Worm (Caenorhabditis elegans) whole organism, L2 larva: Measurements from ENCODE around the gene fbxb-104.
"Not testable (repeated sequence)": the region's sequence is repeated elsewhere in the genome, so short reads cannot be mapped to it uniquely, and the experiment has no call there.

Experiments used
- C34F6.9 ChIP-seq: fragments of 150-350 bp; optimal IDR thresholded peaks from 2 replicates; lab custom pipeline; 2014; ENCODE audit warnings: missing biosample characterization, missing genetic modification characterization
- F13H6.1 ChIP-seq: sonication (generic microtip); optimal IDR thresholded peaks from 2 replicates; lab custom pipeline; 2016; ENCODE audit warnings: missing genetic modification characterization, missing compliant biosample characterization
- R02D3.7 ChIP-seq: fragments of 150-350 bp; optimal IDR thresholded peaks from 2 replicates; lab custom pipeline; 2014; ENCODE audit warnings: missing biosample characterization, missing genetic modification characterization
- ZK546.5 ChIP-seq: sonication (generic microtip); optimal IDR thresholded peaks from 2 replicates; lab custom pipeline; 2017; ENCODE audit warnings: missing biosample characterization, missing genetic modification characterization
- blmp-1 ChIP-seq: sonication (generic microtip); optimal IDR thresholded peaks from 2 replicates; lab custom pipeline; 2017; ENCODE audit warnings: missing genetic modification characterization, mild to moderate bottlenecking, missing compliant biosample characterization, antibody characterized with exemption, moderate library complexity; ENCODE audit not compliant: insufficient read depth
- ceh-16 ChIP-seq: fragments of 150-350 bp; optimal IDR thresholded peaks from 2 replicates; lab custom pipeline; 2014; ENCODE audit warnings: missing biosample characterization, missing genetic modification characterization
- crh-2 ChIP-seq: sonication (generic microtip); optimal IDR thresholded peaks from 2 replicates; lab custom pipeline; 2017; ENCODE audit warnings: missing biosample characterization, missing genetic modification characterization
- dmd-4 ChIP-seq: sonication (generic microtip); optimal IDR thresholded peaks from 2 replicates; lab custom pipeline; 2017; ENCODE audit warnings: missing biosample characterization, missing genetic modification characterization
- elt-1 ChIP-seq: fragments of 150-350 bp; optimal IDR thresholded peaks from 2 replicates; lab custom pipeline; 2014; ENCODE audit warnings: missing biosample characterization, missing genetic modification characterization
- elt-3 ChIP-seq: sonication (generic microtip); optimal IDR thresholded peaks from 2 replicates; lab custom pipeline; 2017; ENCODE audit warnings: missing biosample characterization, missing genetic modification characterization
- lin-11 ChIP-seq: fragments of 150-350 bp; sonication (generic microtip); optimal IDR thresholded peaks from 2 replicates; lab custom pipeline; 2014; ENCODE audit warnings: missing biosample characterization, missing genetic modification characterization, inconsistent platforms, mixed read lengths
- lin-13 ChIP-seq: fragments of 150-350 bp; optimal IDR thresholded peaks from 2 replicates; lab custom pipeline; 2014; ENCODE audit warnings: missing biosample characterization, missing genetic modification reagents, missing genetic modification characterization
- lin-39 ChIP-seq: fragments of 150-350 bp; optimal IDR thresholded peaks from 2 replicates; lab custom pipeline; 2014; ENCODE audit warnings: missing biosample characterization, missing genetic modification reagents, missing genetic modification characterization
- lsy-2 ChIP-seq, 2 experiments: fragments of 150-350 bp in 1 of 2; sonication (generic microtip) in 1 of 2; optimal IDR thresholded peaks; 2 replicates each; lab custom pipeline; 2014 to 2017; ENCODE audit warnings: missing biosample characterization in 2 of 2, missing genetic modification characterization in 2 of 2
- mab-5 ChIP-seq: fragments of 150-350 bp; optimal IDR thresholded peaks from 2 replicates; lab custom pipeline; 2014; ENCODE audit warnings: missing biosample characterization, missing genetic modification characterization
- mbf-1 ChIP-seq: sonication (generic microtip); optimal IDR thresholded peaks from 2 replicates; lab custom pipeline; 2017; ENCODE audit warnings: missing biosample characterization, missing genetic modification characterization
- mdl-1 ChIP-seq, 2 experiments: fragments of 150-350 bp in 1 of 2; sonication (generic microtip) in 1 of 2; optimal IDR thresholded peaks; 2 replicates each; lab custom pipeline; 2017; ENCODE audit warnings: missing biosample characterization in 2 of 2, missing genetic modification characterization in 2 of 2
- nhr-12 ChIP-seq: fragments of 150-350 bp; optimal IDR thresholded peaks from 2 replicates; lab custom pipeline; 2014; ENCODE audit warnings: missing biosample characterization, missing genetic modification characterization
- nhr-129 ChIP-seq: fragments of 150-350 bp; optimal IDR thresholded peaks from 2 replicates; lab custom pipeline; 2014; ENCODE audit warnings: missing biosample characterization, missing genetic modification characterization
- nhr-21 ChIP-seq: fragments of 150-350 bp; optimal IDR thresholded peaks from 2 replicates; lab custom pipeline; 2014; ENCODE audit warnings: missing biosample characterization, missing genetic modification characterization
- nhr-23 ChIP-seq: fragments of 150-350 bp; optimal IDR thresholded peaks from 2 replicates; lab custom pipeline; 2014; ENCODE audit warnings: missing biosample characterization, missing genetic modification reagents, missing genetic modification characterization
- nhr-25 ChIP-seq: fragments of 150-350 bp; sonication (generic microtip); optimal IDR thresholded peaks from 3 replicates; lab custom pipeline; 2014; ENCODE audit warnings: missing biosample characterization, missing genetic modification characterization
- nhr-6 ChIP-seq: fragments of 150-350 bp; optimal IDR thresholded peaks from 2 replicates; lab custom pipeline; 2014; ENCODE audit warnings: missing biosample characterization, missing genetic modification characterization
- peb-1 ChIP-seq: fragments of 150-350 bp; optimal IDR thresholded peaks from 2 replicates; lab custom pipeline; 2014; ENCODE audit warnings: missing biosample characterization, missing genetic modification characterization
- skn-1 ChIP-seq: sonication (generic microtip); optimal IDR thresholded peaks from 2 replicates; lab custom pipeline; 2017; ENCODE audit warnings: missing biosample characterization, missing genetic modification characterization
- sma-9 ChIP-seq, 2 experiments: fragments of 150-350 bp in 1 of 2; sonication (generic microtip) in 1 of 2; optimal IDR thresholded peaks; 2 replicates each; lab custom pipeline; 2014 to 2016; ENCODE audit warnings: missing genetic modification characterization in 2 of 2, mild to moderate bottlenecking in 1 of 2, missing biosample characterization in 1 of 2, missing compliant biosample characterization in 1 of 2, missing genetic modification reagents in 1 of 2, moderate library complexity in 1 of 2
- snpc-4 ChIP-seq: fragments of 150-350 bp; optimal IDR thresholded peaks from 2 replicates; lab custom pipeline; 2014; ENCODE audit warnings: missing biosample characterization, missing genetic modification characterization
- unc-39 ChIP-seq: fragments of 150-350 bp; optimal IDR thresholded peaks from 2 replicates; lab custom pipeline; 2014; ENCODE audit warnings: missing biosample characterization, missing genetic modification characterization
- unc-62 ChIP-seq: fragments of 150-350 bp; optimal IDR thresholded peaks from 2 replicates; lab custom pipeline; 2014; ENCODE audit warnings: missing biosample characterization, missing genetic modification reagents, missing genetic modification characterization
- zag-1 ChIP-seq: fragments of 150-350 bp; optimal IDR thresholded peaks from 2 replicates; lab custom pipeline; 2014; ENCODE audit warnings: missing biosample characterization, missing genetic modification characterization
- ztf-1 ChIP-seq: fragments of 200-800 bp; sonication (Bioruptor generic); conservative IDR thresholded peaks from 2 replicates; pipeline ENCODE4 v1.3.6; 2022; ENCODE audit warnings: missing genetic modification characterization, missing compliant biosample characterization
- ztf-11 ChIP-seq: sonication (generic microtip); optimal IDR thresholded peaks from 2 replicates; lab custom pipeline; 2017; ENCODE audit warnings: missing biosample characterization, missing genetic modification characterization
- ztf-4 ChIP-seq: fragments of 150-350 bp; optimal IDR thresholded peaks from 2 replicates; lab custom pipeline; 2014; ENCODE audit warnings: missing biosample characterization, missing genetic modification characterization

fbxb-104 gene

DNA sequence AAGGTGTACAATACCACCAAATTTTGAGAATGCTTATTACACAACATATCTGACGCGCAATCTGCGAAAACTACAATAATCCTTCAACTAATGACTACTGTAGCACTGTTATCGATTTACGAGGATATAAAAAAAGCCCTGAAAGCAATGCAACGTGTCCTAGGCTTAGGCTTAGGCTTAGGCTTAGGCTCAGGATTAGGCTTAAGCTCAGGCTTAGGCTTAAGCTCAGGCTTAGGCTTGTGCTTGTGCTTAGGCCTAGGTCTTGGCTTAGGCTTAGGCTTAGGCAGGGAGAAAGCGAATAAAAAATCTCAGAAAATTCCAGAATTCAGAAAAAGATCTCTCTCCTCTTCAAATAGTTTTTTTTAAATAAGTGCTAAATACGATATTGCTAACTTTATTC, 17.9 kb downstream of the fbxb-104 start:
- no peak for TF ChIP-seq ztf-11 (tag; lab: Kevin White, UChicago)
- TF ChIP-seq dmd-4 (tag; lab: Kevin White, UChicago) = no peak
- TF ChIP-seq C34F6.9 = no peak
- TF ChIP-seq F13H6.1 (tag; lab: Kevin White, UChicago) = no peak
- no peak for TF ChIP-seq lin-13 (GFP tag; lab: Kevin White, UChicago)
- no peak for TF ChIP-seq blmp-1
- TF ChIP-seq ztf-4 = no peak

DNA sequence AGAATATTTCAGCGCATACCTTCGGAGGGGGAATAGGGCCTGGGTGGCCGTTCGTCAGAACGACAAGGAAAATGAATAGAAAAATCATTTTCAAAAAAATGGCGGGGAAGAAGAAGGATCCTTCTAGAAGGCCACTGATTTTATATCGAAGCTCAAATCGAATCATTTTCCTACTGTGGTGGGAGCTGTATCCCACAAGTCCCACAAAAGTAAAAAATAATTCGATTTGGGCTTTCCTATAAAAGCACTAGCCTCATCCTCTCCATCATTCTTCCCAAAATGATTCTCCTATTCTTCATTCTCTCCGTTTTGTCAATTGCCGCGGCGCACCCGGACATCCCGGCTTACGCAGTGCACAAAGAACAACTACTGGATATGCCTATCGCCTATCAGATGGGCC, 18.9 kb downstream of the fbxb-104 start, which contains the start of the genes C16C8.26 and C16C8.19:
Gene C16C8.26 (minus strand): TSS at position 101 of the 400 bp plus-strand sequence.
Gene C16C8.19 (plus strand): TSS at position 279 of the 400 bp plus-strand sequence.
- TF ChIP-seq R02D3.7 (tag; lab: Kevin White, UChicago) = no peak
- TF ChIP-seq lin-11 (tag; lab: Kevin White, UChicago) = no peak
- no peak for TF ChIP-seq mbf-1
- no peak for TF ChIP-seq nhr-6 (tag; lab: Kevin White, UChicago)
- TF ChIP-seq elt-1 = no peak
- TF ChIP-seq dmd-4 (tag; lab: Kevin White, UChicago) = no peak
- no peak for TF ChIP-seq nhr-25 (tag; lab: Kevin White, UChicago)
- no peak for TF ChIP-seq nhr-21
- TF ChIP-seq zag-1 (tag; lab: Kevin White, UChicago) = no peak

DNA sequence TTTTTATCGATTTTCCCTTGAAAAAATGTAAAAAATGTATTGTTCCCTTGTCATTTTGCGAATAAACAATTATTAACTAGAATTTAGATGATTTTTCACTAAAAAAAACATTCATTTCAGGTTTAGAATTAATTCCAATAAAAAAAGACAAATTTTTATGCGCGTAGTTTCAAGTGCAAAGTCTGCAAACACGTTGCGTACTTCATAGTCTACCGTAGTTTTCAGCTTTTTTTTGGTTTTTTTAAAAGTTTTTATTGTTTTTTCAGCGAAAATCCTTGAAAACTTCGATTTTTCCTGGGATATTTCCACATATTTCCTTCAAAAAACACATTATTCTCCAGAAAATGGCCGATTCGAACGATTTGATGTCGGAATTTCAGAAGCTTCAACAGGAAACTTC, 23.6 kb downstream of the fbxb-104 start, which contains the start of gene C16C8.11:
Gene C16C8.11 (plus strand): TSS at position 188 of the 400 bp plus-strand sequence.
- TF ChIP-seq ZK546.5 (tag; lab: Kevin White, UChicago) = no peak
- TF ChIP-seq lin-13 (GFP tag; lab: Kevin White, UChicago) = no peak
- no peak for TF ChIP-seq lin-11 (tag; lab: Kevin White, UChicago)
- TF ChIP-seq crh-2 (tag; lab: Kevin White, UChicago) = no peak
- TF ChIP-seq mdl-1 (tag; optimal IDR thresholded peaks at IDR 0.05; lab: Kevin White, UChicago) = no peak
- no peak for TF ChIP-seq elt-1
- TF ChIP-seq, all 48 proteins: peak for 0

DNA sequence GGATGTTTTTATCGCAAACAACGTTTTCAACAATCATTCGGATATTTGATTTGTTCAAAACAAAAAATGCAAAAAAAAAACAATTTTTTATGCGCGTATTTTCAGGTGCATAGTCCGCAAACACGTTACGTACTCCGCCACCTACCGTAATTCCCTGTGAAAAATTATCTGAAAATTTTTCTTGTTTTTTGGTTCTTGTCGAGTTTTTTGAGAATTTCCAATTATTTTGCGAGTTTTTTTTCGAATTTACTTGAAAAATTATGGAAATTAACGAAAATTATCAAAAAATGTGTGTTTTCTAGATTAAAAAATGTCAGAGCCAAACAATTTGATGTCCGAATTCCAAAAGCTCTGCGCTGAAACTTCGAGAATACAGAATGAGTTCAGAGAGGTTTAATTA, 24.6 kb downstream of the fbxb-104 start, which contains the start of gene C16C8.12:
Gene C16C8.12 (plus strand): TSS at position 301 of the 400 bp plus-strand sequence.
- no peak for TF ChIP-seq nhr-25 (tag; lab: Kevin White, UChicago)
- TF ChIP-seq lsy-2 (tag; optimal IDR thresholded peaks at IDR 0.05; lab: Kevin White, UChicago) = no peak
- TF ChIP-seq snpc-4 (tag; lab: Kevin White, UChicago) = no peak
- TF ChIP-seq elt-3 (tag; lab: Kevin White, UChicago) = no peak
- no peak for TF ChIP-seq nhr-6 (tag; lab: Kevin White, UChicago)
- TF ChIP-seq nhr-129 (tag; lab: Kevin White, UChicago) = no peak
- no peak for TF ChIP-seq nhr-23 (tag; lab: Kevin White, UChicago)
- TF ChIP-seq crh-2 (tag; lab: Kevin White, UChicago) = no peak
- no peak for TF ChIP-seq elt-1
- TF ChIP-seq unc-39 = no peak
- TF ChIP-seq sma-9 (GFP tag; optimal IDR thresholded peaks at IDR 0.05; lab: Kevin White, UChicago) = no peak
- no peak for TF ChIP-seq sma-9 (tag; optimal IDR thresholded peaks at IDR 0.05; lab: Kevin White, UChicago)
- TF ChIP-seq ceh-16 (tag; lab: Kevin White, UChicago) = no peak
- no peak for TF ChIP-seq mab-5 (tag; lab: Kevin White, UChicago)
- no peak for TF ChIP-seq peb-1 (tag; lab: Kevin White, UChicago)
- no peak for TF ChIP-seq nhr-12 (tag; lab: Kevin White, UChicago)
- TF ChIP-seq, all 48 proteins: peak for 0

DNA sequence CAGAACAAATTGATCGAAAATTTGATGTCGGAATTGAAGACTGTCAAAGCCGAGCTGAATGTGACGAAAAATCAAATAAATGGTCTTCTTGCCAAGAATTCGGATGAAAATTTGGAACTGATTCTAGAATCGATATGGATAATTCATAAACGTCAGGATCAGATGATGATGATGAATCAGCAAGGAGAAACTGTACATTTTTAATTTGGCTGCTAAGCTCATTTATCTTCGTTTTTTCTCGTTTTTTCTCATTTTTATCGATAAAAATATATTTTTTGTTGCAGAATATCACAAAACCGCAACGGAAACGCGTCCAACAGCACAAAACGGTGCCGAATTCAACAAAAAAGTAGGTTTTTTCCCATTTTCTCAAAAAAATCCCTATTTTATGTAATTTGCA, 27.6 kb downstream of the fbxb-104 start, which contains the start of gene C16C8.14:
Gene C16C8.14 (plus strand): TSS at position 301 of the 400 bp plus-strand sequence.
- TF ChIP-seq ZK546.5, lin-39, nhr-129 (tag; lab: Kevin White, UChicago): not testable (repeated sequence)

DNA sequence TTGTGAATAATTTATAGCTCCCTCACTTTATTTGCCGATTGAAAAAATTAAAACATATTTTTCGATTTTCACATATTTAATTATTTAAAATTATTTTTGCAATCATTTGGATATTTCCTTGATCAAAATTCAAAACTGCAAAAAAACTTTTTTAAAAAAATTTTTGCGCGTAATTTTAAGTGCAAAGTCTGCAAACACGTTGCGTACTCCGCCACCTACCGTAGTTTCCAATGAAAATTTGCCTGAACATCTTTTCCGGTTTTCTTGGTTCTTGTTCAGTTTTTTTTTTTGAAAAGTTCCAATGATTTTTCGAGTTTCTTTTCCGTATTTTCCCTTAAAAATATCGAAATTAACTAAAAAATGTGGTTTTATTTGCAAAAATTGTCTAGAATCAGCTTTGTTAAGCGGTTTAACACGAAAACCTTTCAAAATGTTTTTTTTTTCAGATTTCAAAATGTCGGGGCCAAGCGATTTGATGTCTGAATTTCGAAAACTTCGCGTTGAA, 28.2 kb downstream of the fbxb-104 start, which contains the start of gene C16C8.25:
Gene C16C8.25 (plus strand): TSS at position 455 of the 505 bp plus-strand sequence.
- no peak for TF ChIP-seq skn-1 (tag; lab: Kevin White, UChicago)
- no peak for TF ChIP-seq lin-11 (tag; lab: Kevin White, UChicago)
- no peak for TF ChIP-seq unc-62 (GFP tag; lab: Kevin White, UChicago)
- TF ChIP-seq ztf-1 (GFP tag; lab: Robert Waterston, UW) = no peak
- TF ChIP-seq nhr-25 (tag; lab: Kevin White, UChicago) = no peak
- no peak for TF ChIP-seq dmd-4 (tag; lab: Kevin White, UChicago)
- no peak for TF ChIP-seq lin-39 (tag; lab: Kevin White, UChicago)
